Worm (Caenorhabditis elegans) whole organism, L1 larva: ENCODE measurements around the gene nduf-9.
A peak's percentile ranks its signal among the peaks of the same experiment; 100 is the strongest.

ENCODE experiments used
- C04F5.9 ChIP-seq: sonication (generic microtip); optimal IDR thresholded peaks from 2 replicates; lab custom pipeline; 2016; ENCODE audit warnings: missing genetic modification characterization, missing compliant biosample characterization
- C34B4.2 ChIP-seq: sonication (generic microtip); optimal IDR thresholded peaks from 2 replicates; lab custom pipeline; 2017; ENCODE audit warnings: mild to moderate bottlenecking, missing genetic modification characterization, missing compliant biosample characterization
- F16B12.6 ChIP-seq: fragments of 150-350 bp; optimal IDR thresholded peaks from 2 replicates; lab custom pipeline; 2014; ENCODE audit warnings: missing biosample characterization, missing genetic modification characterization
- alr-1 ChIP-seq: fragments of 200-800 bp; sonication (Bioruptor generic); optimal IDR thresholded peaks from 2 replicates; lab custom pipeline; 2018; ENCODE audit warnings: borderline replicate concordance, mild to moderate bottlenecking, missing genetic modification characterization, missing compliant biosample characterization
- ama-1 ChIP-seq: fragments of 150-350 bp; optimal IDR thresholded peaks from 2 replicates; lab custom pipeline; 2014
- blmp-1 ChIP-seq: fragments of 150-350 bp; optimal IDR thresholded peaks from 2 replicates; lab custom pipeline; 2014; ENCODE audit warnings: missing biosample characterization, missing genetic modification characterization
- ceh-63 ChIP-seq: fragments of 200-800 bp; sonication (Bioruptor generic); optimal IDR thresholded peaks from 2 replicates; lab custom pipeline; 2018; ENCODE audit warnings: mild to moderate bottlenecking, missing genetic modification characterization, missing compliant biosample characterization
- ceh-88 ChIP-seq: fragments of 200-800 bp; sonication (Bioruptor generic); IDR thresholded peaks from 2 replicates; pipeline ENCODE4 v1.3.6; 2022; ENCODE audit warnings: missing genetic modification characterization, missing compliant biosample characterization
- ceh-90 ChIP-seq: sonication (generic microtip); optimal IDR thresholded peaks from 2 replicates; lab custom pipeline; 2016; ENCODE audit warnings: missing genetic modification characterization, missing compliant biosample characterization
- dpl-1 ChIP-seq, 3 experiments: fragments of 150-350 bp in 2 of 3; sonication (generic microtip) in 1 of 3; optimal IDR thresholded peaks; 2 replicates each; lab custom pipeline; 2014 to 2017; ENCODE audit warnings: missing biosample characterization in 3 of 3, missing genetic modification characterization in 3 of 3, missing genetic modification reagents in 3 of 3
- efl-3 ChIP-seq: fragments of 200-800 bp; sonication (Bioruptor generic); optimal IDR thresholded peaks from 2 replicates; lab custom pipeline; 2018; ENCODE audit warnings: mild to moderate bottlenecking, missing genetic modification characterization, missing compliant biosample characterization
- egl-27 ChIP-seq, 2 experiments: fragments of 150-350 bp in 1 of 2; sonication (generic microtip); optimal IDR thresholded peaks; 3 replicates each; lab custom pipeline; 2017 to 2018; ENCODE audit warnings: missing biosample characterization in 2 of 2, missing genetic modification characterization in 2 of 2, missing genetic modification reagents in 2 of 2
- elt-2 ChIP-seq: sonication (generic microtip); optimal IDR thresholded peaks from 2 replicates; lab custom pipeline; 2016; ENCODE audit warnings: missing genetic modification characterization, mild to moderate bottlenecking, inconsistent platforms, missing compliant biosample characterization, missing genetic modification reagents
- elt-3 ChIP-seq, 6 experiments: fragments of 150-350 bp in 1 of 6; sonication (generic microtip); optimal IDR thresholded peaks; 2 replicates each; lab custom pipeline; 2017 to 2018; ENCODE audit warnings: missing biosample characterization in 6 of 6, missing genetic modification characterization in 6 of 6, inconsistent platforms in 1 of 6
- ets-5 ChIP-seq: fragments of 200-800 bp; sonication (Bioruptor generic); IDR thresholded peaks from 2 replicates; pipeline ENCODE4 v1.3.6; 2022; ENCODE audit warnings: missing genetic modification characterization, missing compliant biosample characterization
- fkh-4 ChIP-seq: sonication (generic microtip); optimal IDR thresholded peaks from 2 replicates; lab custom pipeline; 2016; ENCODE audit warnings: missing compliant biosample characterization, missing genetic modification characterization, borderline replicate concordance
- fkh-8 ChIP-seq: sonication (generic microtip); optimal IDR thresholded peaks from 2 replicates; lab custom pipeline; 2016; ENCODE audit warnings: mild to moderate bottlenecking, missing genetic modification characterization, missing compliant biosample characterization
- hlh-17 ChIP-seq: fragments of 200-800 bp; sonication (Bioruptor generic); optimal IDR thresholded peaks from 2 replicates; lab custom pipeline; 2018; ENCODE audit warnings: missing genetic modification characterization, mild to moderate bottlenecking, missing compliant biosample characterization, moderate library complexity, borderline replicate concordance
- irx-1 ChIP-seq: sonication (generic microtip); optimal IDR thresholded peaks from 2 replicates; lab custom pipeline; 2016; ENCODE audit warnings: missing genetic modification characterization, missing compliant biosample characterization
- isw-1 ChIP-seq: fragments of 200-800 bp; sonication (Bioruptor generic); IDR thresholded peaks from 2 replicates; pipeline ENCODE4 v1.3.6; 2022; ENCODE audit warnings: missing genetic modification characterization, missing compliant biosample characterization
- lin-13 ChIP-seq: fragments of 150-350 bp; optimal IDR thresholded peaks from 2 replicates; lab custom pipeline; 2014; ENCODE audit warnings: missing biosample characterization, missing genetic modification reagents, missing genetic modification characterization
- lin-35 ChIP-seq, 2 experiments: fragments of 150-350 bp; optimal IDR thresholded peaks; 2 replicates each; lab custom pipeline; 2014; ENCODE audit warnings: missing biosample characterization in 2 of 2, missing genetic modification characterization in 2 of 2, missing genetic modification reagents in 2 of 2
- lin-39 ChIP-seq: fragments of 150-350 bp; optimal IDR thresholded peaks from 2 replicates; lab custom pipeline; 2014; ENCODE audit warnings: missing biosample characterization, missing genetic modification reagents, missing genetic modification characterization
- lir-3 ChIP-seq: sonication (generic microtip); optimal IDR thresholded peaks from 2 replicates; lab custom pipeline; 2016; ENCODE audit warnings: mild to moderate bottlenecking, missing genetic modification characterization, moderate library complexity, missing compliant biosample characterization; ENCODE audit not compliant: poor library complexity
- mdl-1 ChIP-seq, 2 experiments: fragments of 150-350 bp; optimal IDR thresholded peaks; 2 replicates each; lab custom pipeline; 2014 to 2017; ENCODE audit warnings: missing biosample characterization in 2 of 2, missing genetic modification characterization in 2 of 2, inconsistent platforms in 1 of 2
- mep-1 ChIP-seq: fragments of 150-350 bp; optimal IDR thresholded peaks from 2 replicates; lab custom pipeline; 2014; ENCODE audit warnings: missing biosample characterization, missing genetic modification characterization
- nhr-11 ChIP-seq: fragments of 150-350 bp; optimal IDR thresholded peaks from 2 replicates; lab custom pipeline; 2014; ENCODE audit warnings: missing biosample characterization, missing genetic modification characterization
- nhr-12 ChIP-seq: sonication (generic microtip); optimal IDR thresholded peaks from 2 replicates; lab custom pipeline; 2017; ENCODE audit warnings: missing biosample characterization, missing genetic modification characterization
- nhr-19 ChIP-seq: fragments of 200-800 bp; sonication (Bioruptor generic); conservative IDR thresholded peaks from 2 replicates; pipeline ENCODE4 v1.3.6; 2022; ENCODE audit warnings: missing genetic modification characterization, missing compliant biosample characterization
- nhr-28 ChIP-seq: fragments of 150-350 bp; optimal IDR thresholded peaks from 2 replicates; lab custom pipeline; 2014; ENCODE audit warnings: missing biosample characterization, missing genetic modification characterization
- nhr-76 ChIP-seq: sonication (generic microtip); optimal IDR thresholded peaks from 2 replicates; lab custom pipeline; 2017; ENCODE audit warnings: missing biosample characterization, missing genetic modification characterization
- nhr-77 ChIP-seq: fragments of 150-350 bp; optimal IDR thresholded peaks from 2 replicates; lab custom pipeline; 2014; ENCODE audit warnings: missing biosample characterization, missing genetic modification characterization
- nhr-85 ChIP-seq: sonication (generic microtip); peaks from one replicate; lab custom pipeline; 2016; ENCODE audit warnings: missing genetic modification characterization, inconsistent platforms, missing compliant biosample characterization
- nhr-90 ChIP-seq: sonication (generic microtip); optimal IDR thresholded peaks from 2 replicates; lab custom pipeline; 2016; ENCODE audit warnings: mild to moderate bottlenecking, missing genetic modification characterization, missing compliant biosample characterization; ENCODE audit not compliant: poor library complexity
- rnt-1 ChIP-seq: sonication (generic microtip); optimal IDR thresholded peaks from 2 replicates; lab custom pipeline; 2016; ENCODE audit warnings: mild to moderate bottlenecking, missing genetic modification characterization, moderate library complexity, missing compliant biosample characterization
- skn-1 ChIP-seq: fragments of 150-350 bp; optimal IDR thresholded peaks from 2 replicates; lab custom pipeline; 2014; ENCODE audit warnings: missing biosample characterization, missing genetic modification characterization
- snpc-4 ChIP-seq: fragments of 150-350 bp; optimal IDR thresholded peaks from 2 replicates; lab custom pipeline; 2014; ENCODE audit warnings: missing biosample characterization, missing genetic modification characterization
- snu-23 ChIP-seq: sonication (generic microtip); optimal IDR thresholded peaks from 2 replicates; lab custom pipeline; 2016; ENCODE audit warnings: missing genetic modification characterization, missing compliant biosample characterization
- sox-4 ChIP-seq: sonication (generic microtip); optimal IDR thresholded peaks from 2 replicates; lab custom pipeline; 2016; ENCODE audit warnings: missing genetic modification characterization, missing compliant biosample characterization
- sup-37 ChIP-seq: fragments of 200-800 bp; sonication (Bioruptor generic); optimal IDR thresholded peaks from 2 replicates; lab custom pipeline; 2018; ENCODE audit warnings: mild to moderate bottlenecking, missing genetic modification characterization, missing compliant biosample characterization
- unc-98 ChIP-seq: fragments of 200-800 bp; sonication (Bioruptor generic); IDR thresholded peaks from 2 replicates; pipeline ENCODE4 v1.3.6; 2022; ENCODE audit warnings: missing genetic modification characterization, missing compliant biosample characterization
- vab-15 ChIP-seq: sonication (generic microtip); optimal IDR thresholded peaks from 2 replicates; lab custom pipeline; 2017; ENCODE audit warnings: missing genotype, mild to moderate bottlenecking, missing genetic modification characterization, missing compliant biosample characterization
- xbp-1 ChIP-seq: sonication (generic microtip); optimal IDR thresholded peaks from 2 replicates; lab custom pipeline; 2016; ENCODE audit warnings: missing genetic modification characterization, missing compliant biosample characterization
- zag-1 ChIP-seq: fragments of 150-350 bp; optimal IDR thresholded peaks from 2 replicates; lab custom pipeline; 2014; ENCODE audit warnings: missing biosample characterization, missing genetic modification characterization
- zip-4 ChIP-seq: fragments of 200-800 bp; sonication (Bioruptor generic); optimal IDR thresholded peaks from 2 replicates; lab custom pipeline; 2018; ENCODE audit warnings: mild to moderate bottlenecking, missing genetic modification characterization, moderate library complexity, missing compliant biosample characterization
- ztf-11 ChIP-seq, 2 experiments: sonication (generic microtip); optimal IDR thresholded peaks; 2 replicates each; lab custom pipeline; 2016 to 2017; ENCODE audit warnings: missing genetic modification characterization in 2 of 2, missing biosample characterization in 1 of 2, missing compliant biosample characterization in 1 of 2

The nduf-9 gene

ce11 chrIII:3248307-3249037 lies at the start of gene nduf-9 (continued):
- TF ChIP-seq efl-3 (GFP tag; lab: Kevin White, UChicago) (no peak), lin-35 (GFP tag; optimal IDR thresholded peaks at IDR 0.05; lab: Kevin White, UChicago) (peak; percentile 59 to 72), ets-5 (GFP tag; lab: Robert Waterston, UW) (no peak), zip-4 (GFP tag; lab: Kevin White, UChicago) (no peak), vab-15 (tag; lab: Kevin White, UChicago) (no peak), fkh-8 (tag; lab: Kevin White, UChicago) (peak; percentile 34), C34B4.2 (tag; lab: Kevin White, UChicago) (no peak), alr-1 (tag; lab: Kevin White, UChicago) (no peak)
- TF ChIP-seq, all 84 proteins: peak for 19

ce11 chrIII:3297151-3297550 lies 48.8 kb upstream of the nduf-9 start, which contains the start of gene Y53G8AR.5:
Gene Y53G8AR.5 (plus strand): TSS chrIII:3297451.
- TF ChIP-seq nhr-85 (tag; lab: Kevin White, UChicago) (peak; percentile 49), egl-27 (tag; optimal IDR thresholded peaks at IDR 0.05; lab: Kevin White, UChicago) (no peak)

- peak; percentile 1 for TF ChIP-seq skn-1 (tag; lab: Kevin White, UChicago)
- TF ChIP-seq nhr-90 (tag; lab: Kevin White, UChicago) = no peak
- TF ChIP-seq dpl-1 (GFP tag; optimal IDR thresholded peaks at IDR 0.05; lab: Kevin White, UChicago) = peak in 2 of 3 experiments; percentile 30 to 56
- no peak for TF ChIP-seq hlh-17
- no peak for TF ChIP-seq ceh-90 (tag; lab: Kevin White, UChicago)
- TF ChIP-seq nhr-11 = no peak
- TF ChIP-seq nhr-28 = no peak
- TF ChIP-seq mdl-1 (tag; optimal IDR thresholded peaks at IDR 0.05; lab: Kevin White, UChicago) = no peak
- TF ChIP-seq sup-37 (GFP tag; lab: Kevin White, UChicago) = no peak
- no peak for TF ChIP-seq lir-3 (tag; lab: Kevin White, UChicago)
- TF ChIP-seq F16B12.6 (tag; lab: Kevin White, UChicago) = peak; percentile 40
- TF ChIP-seq C04F5.9 (tag; lab: Kevin White, UChicago) = no peak
- TF ChIP-seq mep-1 (tag; lab: Kevin White, UChicago) = peak; percentile 55
- TF ChIP-seq nhr-77 (tag; lab: Kevin White, UChicago) = no peak
- TF ChIP-seq rnt-1 (tag; lab: Kevin White, UChicago) = no peak
- no peak for TF ChIP-seq lin-39 (tag; lab: Kevin White, UChicago)
- TF ChIP-seq blmp-1 (tag; lab: Kevin White, UChicago) = peak; percentile 25
- TF ChIP-seq nhr-76 (tag; lab: Kevin White, UChicago) = no peak
- TF ChIP-seq ceh-88 (GFP tag; lab: Robert Waterston, UW) = no peak
- TF ChIP-seq zip-4 (GFP tag; lab: Kevin White, UChicago) = no peak
- TF ChIP-seq xbp-1 = peak; percentile 1
- TF ChIP-seq isw-1 (GFP tag; lab: Robert Waterston, UW) = peak; percentile 25; the same call in 1 of the 2 replicates
- TF ChIP-seq sox-4 (tag; lab: Kevin White, UChicago) = no peak
- no peak for TF ChIP-seq zag-1 (tag; lab: Kevin White, UChicago)
- TF ChIP-seq ztf-11 (tag; optimal IDR thresholded peaks at IDR 0.05; lab: Kevin White, UChicago) = no peak
- TF ChIP-seq elt-3 (tag; optimal IDR thresholded peaks at IDR 0.05; lab: Kevin White, UChicago) = no peak
- TF ChIP-seq irx-1 (tag; lab: Kevin White, UChicago) = no peak
- TF ChIP-seq snu-23 = peak; percentile 39
- no peak for TF ChIP-seq nhr-85 (tag; lab: Kevin White, UChicago)
- TF ChIP-seq lin-13 = no peak
- TF ChIP-seq nhr-12 = no peak
- TF ChIP-seq fkh-8 (tag; lab: Kevin White, UChicago) = no peak
- TF ChIP-seq nhr-19 (GFP tag; lab: Robert Waterston, UW) = 0 out of 2 replicates have a peak, but pooled peaks have one; percentile 3
- TF ChIP-seq unc-98 = no peak
- TF ChIP-seq ama-1 (lab: Kevin White, UChicago) = no peak
- no peak for TF ChIP-seq ceh-63 (GFP tag; lab: Kevin White, UChicago)
- TF ChIP-seq lin-35 (GFP tag; optimal IDR thresholded peaks at IDR 0.05; lab: Kevin White, UChicago) = peak; percentile 38 to 45
- TF ChIP-seq egl-27 (tag; optimal IDR thresholded peaks at IDR 0.05; lab: Kevin White, UChicago) = no peak
- no peak for TF ChIP-seq elt-2
- TF ChIP-seq fkh-4 = no peak
- TF ChIP-seq snpc-4 (tag; lab: Kevin White, UChicago) = no peak
Measured at ce11 chrIII:3294283-3294793, 46.0 kb upstream of the nduf-9 start, which contains the start of the genes Y53G8AR.8 and Y53G8AR.6. Gene Y53G8AR.8 (minus strand): TSS chrIII:3294330. Gene Y53G8AR.6 (plus strand): TSS chrIII:3294743.
